Fruit fly (Drosophila melanogaster) Kc167 (cell line): ENCODE measurements around the gene SLIRP2.

ENCODE experiments used
- Myc ChIP-seq: fragments of >200 bp; optimal IDR thresholded peaks from 2 replicates; lab custom pipeline; 2017; ENCODE audit warnings: missing external identifiers
- Sin3A ChIP-seq: fragments of >200 bp; optimal IDR thresholded peaks from 2 replicates; lab custom pipeline; 2018; ENCODE audit warnings: missing external identifiers
- h ChIP-seq: fragments of >200 bp; optimal IDR thresholded peaks from 3 replicates; lab custom pipeline; 2018; ENCODE audit warnings: missing external identifiers
- insv ChIP-seq: fragments of >200 bp; optimal IDR thresholded peaks from 3 replicates; lab custom pipeline; 2018; ENCODE audit warnings: missing external identifiers
- psq ChIP-seq: fragments of >200 bp; optimal IDR thresholded peaks from 2 replicates; lab custom pipeline; 2017; ENCODE audit warnings: missing external identifiers
- ttk ChIP-seq: sonication (Bioruptor generic); optimal IDR thresholded peaks from 2 replicates; lab custom pipeline; 2017; ENCODE audit warnings: missing external identifiers

SLIRP2 gene

DNA sequence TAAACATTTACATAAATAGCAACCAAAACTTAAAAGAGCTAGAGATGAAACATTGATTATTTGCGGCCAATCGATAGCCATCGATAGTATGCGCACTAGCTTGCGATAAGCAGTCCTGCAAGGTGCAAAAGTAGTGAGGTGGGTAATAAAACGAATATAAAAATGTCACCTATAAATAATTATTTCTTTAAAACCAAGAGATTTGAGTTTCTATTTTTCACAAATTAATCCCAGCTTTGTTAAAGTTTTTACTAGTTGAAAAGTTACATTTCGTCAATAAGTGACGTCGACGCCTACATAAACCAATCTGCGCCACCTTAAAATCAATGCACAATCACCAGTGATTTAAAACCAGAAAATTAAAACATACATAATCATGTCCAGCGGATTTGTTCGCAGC lies at the start of gene SLIRP2, which contains the start of gene Mkk4:
SLIRP2 (plus strand) TSS at position 344 of the 400 bp plus-strand sequence.
Mkk4 (minus strand) TSS at position 56 of the 400 bp plus-strand sequence.
- TF ChIP-seq Sin3A (lab: Kevin White, UChicago) (no peak), psq (lab: Kevin White, UChicago) (no peak), Myc (no peak), h (lab: Kevin White, UChicago) (no peak), ttk (lab: Kevin White, UChicago) (no peak), insv (lab: Kevin White, UChicago) (no peak)

DNA sequence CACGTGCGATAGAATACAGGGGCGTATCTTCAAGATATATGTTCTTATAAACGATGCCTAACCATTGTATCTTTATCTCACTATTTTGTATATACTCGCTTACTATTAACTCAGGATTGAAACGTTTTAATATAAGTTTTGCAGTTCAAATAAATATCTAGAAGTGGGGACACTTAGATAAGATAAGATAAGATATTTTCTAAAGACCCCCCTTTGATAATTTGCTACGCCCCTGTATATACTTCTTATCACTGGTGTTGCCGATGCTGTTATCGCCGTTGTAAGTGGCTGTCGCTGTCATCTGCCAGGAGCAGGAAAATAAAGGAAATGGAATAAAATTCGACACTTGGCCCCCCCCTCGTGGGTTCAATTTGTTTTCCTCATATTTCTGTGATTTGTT lies 34.7 kb upstream of the SLIRP2 start:
- TF ChIP-seq Sin3A (lab: Kevin White, UChicago): no peak
- no peak for TF ChIP-seq Myc
- no peak for TF ChIP-seq psq (lab: Kevin White, UChicago)
- TF ChIP-seq insv (lab: Kevin White, UChicago): no peak
- no peak for TF ChIP-seq h (lab: Kevin White, UChicago)
- TF ChIP-seq ttk (lab: Kevin White, UChicago): no peak

DNA sequence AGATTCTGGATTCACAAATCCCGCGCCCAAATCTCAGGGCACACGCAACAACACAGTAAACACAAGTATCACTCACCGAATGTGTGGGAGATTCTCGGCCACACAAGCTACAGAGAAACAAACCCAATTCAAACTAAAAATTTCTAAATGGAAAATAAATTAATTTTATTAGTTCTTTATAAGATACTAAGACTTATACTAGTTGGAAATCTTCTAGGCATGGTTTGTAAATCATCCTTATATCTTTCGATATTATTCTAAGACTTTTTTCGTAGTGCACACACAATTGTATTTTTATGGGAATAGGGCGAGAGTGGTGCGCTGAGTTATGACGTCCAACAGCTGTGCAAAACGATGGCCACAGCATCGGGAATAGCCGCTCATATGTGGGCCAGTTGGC lies 31.8 kb upstream of the SLIRP2 start:
- TF ChIP-seq insv (lab: Kevin White, UChicago): no peak
- no peak for TF ChIP-seq h (lab: Kevin White, UChicago)
- no peak for TF ChIP-seq Myc
- TF ChIP-seq psq (lab: Kevin White, UChicago): no peak
- TF ChIP-seq ttk (lab: Kevin White, UChicago): no peak
- TF ChIP-seq Sin3A (lab: Kevin White, UChicago): no peak

DNA sequence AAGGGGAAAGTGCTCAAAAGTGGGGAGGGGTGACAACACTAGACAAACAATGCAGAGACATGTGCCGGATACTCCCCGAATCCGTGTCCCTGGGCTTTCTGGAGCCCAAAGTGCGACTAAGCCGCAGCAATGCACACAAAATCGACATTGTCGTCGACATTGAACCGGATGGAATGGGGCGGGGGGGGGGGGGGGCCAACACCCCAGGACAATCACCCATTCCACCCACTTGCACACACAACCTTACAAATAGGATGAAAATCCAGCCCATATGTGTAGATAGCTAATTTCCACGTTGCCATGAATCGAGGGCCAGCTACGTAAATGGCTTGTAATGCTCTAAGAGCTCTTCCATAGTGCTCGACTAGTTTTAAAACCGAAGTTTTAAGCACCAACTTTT lies 30.1 kb upstream of the SLIRP2 start:
- TF ChIP-seq Sin3A (lab: Kevin White, UChicago) (no peak), psq (lab: Kevin White, UChicago) (no peak), insv (lab: Kevin White, UChicago) (no peak), Myc (no peak), h (lab: Kevin White, UChicago) (no peak), ttk (lab: Kevin White, UChicago) (no peak)

DNA sequence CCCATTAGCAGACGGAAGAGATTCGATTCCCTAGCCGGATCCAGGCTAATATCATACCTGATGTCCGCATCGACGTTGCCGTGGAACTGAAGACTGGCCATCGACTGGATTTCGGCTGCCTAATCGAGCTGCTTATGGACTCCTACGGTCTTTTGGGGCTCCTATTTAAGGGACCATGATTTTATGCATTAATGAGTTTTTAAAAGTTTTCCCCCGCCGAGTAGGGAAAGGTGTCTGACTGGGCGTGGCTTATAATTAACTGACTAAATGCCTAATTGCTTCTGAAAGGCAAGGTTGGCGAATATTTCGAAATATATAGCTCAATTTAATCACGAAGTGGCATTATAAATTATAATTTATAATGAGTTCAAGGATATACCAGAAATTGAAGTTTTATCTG lies 15.1 kb upstream of the SLIRP2 start, which contains the start of gene Or85e:
Or85e (minus strand) TSS at position 101 of the 400 bp plus-strand sequence.
- no peak for TF ChIP-seq h (lab: Kevin White, UChicago)
- no peak for TF ChIP-seq psq (lab: Kevin White, UChicago)
- TF ChIP-seq Myc: no peak
- no peak for TF ChIP-seq insv (lab: Kevin White, UChicago)
- no peak for TF ChIP-seq ttk (lab: Kevin White, UChicago)
- no peak for TF ChIP-seq Sin3A (lab: Kevin White, UChicago)

DNA sequence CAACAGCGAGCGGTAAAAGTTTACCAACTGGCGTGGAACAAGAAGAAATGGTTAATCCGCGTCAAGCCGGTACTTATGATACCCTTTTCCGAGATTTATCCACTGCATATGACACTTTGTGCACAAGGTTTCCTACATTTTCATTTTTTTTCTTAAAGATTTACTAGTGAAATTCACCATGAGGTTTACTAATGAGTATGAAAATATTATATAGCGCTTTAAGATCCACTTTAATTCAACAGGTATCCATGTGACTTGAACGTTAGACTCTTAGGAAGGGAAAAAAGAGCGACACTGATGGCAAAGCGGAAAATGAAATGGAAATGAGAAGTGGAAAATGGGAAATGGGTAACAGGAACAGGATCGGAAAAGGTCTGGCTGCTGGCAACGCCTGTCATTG lies 12.3 kb upstream of the SLIRP2 start:
- TF ChIP-seq ttk (lab: Kevin White, UChicago) (no peak), Myc (no peak), insv (lab: Kevin White, UChicago) (no peak), Sin3A (lab: Kevin White, UChicago) (no peak), psq (lab: Kevin White, UChicago) (no peak), h (lab: Kevin White, UChicago) (no peak)

DNA sequence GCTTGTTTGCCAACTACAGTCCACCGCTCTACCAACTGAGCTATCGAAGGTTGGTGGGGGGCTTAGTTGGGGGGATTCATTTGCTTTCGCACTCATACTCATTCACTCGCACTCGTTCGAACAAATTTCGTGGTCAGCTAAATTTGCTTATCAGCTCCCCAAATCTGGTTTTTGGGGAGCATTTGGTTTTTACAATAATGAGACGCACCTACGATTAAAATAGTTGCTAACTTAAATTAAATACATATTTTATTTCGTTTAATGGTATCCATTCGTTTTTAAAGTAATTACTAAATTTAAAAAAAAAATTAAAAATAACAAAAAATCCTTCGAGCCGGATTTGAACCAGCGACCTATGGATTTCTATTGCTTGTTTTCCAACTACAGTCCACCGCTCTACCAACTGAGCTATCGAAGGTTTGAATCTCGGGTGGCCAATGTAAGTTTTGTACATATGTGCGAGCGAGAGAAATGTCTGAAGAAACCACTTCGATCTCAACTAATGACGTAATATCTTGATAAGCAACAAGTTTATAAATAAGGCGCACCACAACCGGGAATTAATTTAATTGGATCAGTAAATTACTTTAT lies 8.4 kb upstream of the SLIRP2 start:
- no peak for TF ChIP-seq Sin3A (lab: Kevin White, UChicago)

DNA sequence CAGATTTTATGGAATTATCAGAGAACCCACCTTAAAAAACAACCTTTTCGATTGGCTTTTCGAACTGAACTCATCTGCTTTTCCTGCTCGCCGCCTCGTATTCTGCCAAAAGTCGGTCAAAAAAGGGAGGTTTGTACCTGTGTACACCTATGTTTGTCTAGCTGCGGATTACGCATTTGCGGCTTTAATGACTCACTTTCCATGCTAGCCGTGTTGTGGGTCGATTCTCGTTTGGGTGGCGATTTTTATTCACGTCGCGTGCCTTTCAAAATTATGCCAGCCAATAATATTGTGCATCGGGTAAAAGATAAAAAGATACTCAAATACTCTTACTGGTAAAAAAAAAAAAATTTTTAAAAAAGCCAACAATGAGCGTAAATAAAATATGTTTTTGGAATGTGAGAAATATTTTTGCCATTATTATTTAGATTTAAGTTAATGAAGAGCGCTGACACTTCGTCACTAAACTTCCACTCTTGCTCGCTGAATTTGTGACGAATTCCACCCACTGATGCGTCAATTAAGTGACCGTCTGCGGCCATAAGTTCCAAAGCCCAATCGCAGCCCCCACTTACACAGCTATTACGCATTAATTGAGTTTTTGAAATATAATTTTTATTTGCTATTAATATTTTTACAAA lies 5.2 kb upstream of the SLIRP2 start, which contains the start of gene Cyp313b1:
Cyp313b1 (minus strand) TSS at position 71 of the 641 bp plus-strand sequence.
- no peak for TF ChIP-seq Myc
- TF ChIP-seq Sin3A (lab: Kevin White, UChicago): no peak
- TF ChIP-seq ttk (lab: Kevin White, UChicago): no peak
- TF ChIP-seq psq (lab: Kevin White, UChicago): no peak
- TF ChIP-seq h (lab: Kevin White, UChicago): no peak
- no peak for TF ChIP-seq insv (lab: Kevin White, UChicago)

DNA sequence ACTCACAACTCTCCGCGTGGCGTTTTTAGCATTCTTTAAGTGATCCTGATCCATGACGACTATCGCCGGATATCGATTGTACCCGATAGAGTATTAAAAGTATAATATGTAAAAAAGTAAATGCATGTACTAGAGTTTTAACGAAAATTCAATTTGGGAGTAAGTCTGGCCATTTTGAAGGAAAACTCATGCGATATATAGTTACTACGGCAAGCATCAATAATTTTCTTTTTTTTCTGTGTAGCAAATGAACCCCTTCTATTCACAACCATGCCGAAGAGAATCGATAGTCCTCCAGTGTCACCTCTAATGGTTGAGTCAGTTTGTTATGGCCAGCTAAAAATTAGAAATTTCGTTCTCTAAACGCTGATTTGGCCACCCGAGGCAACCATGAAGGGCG lies 1.8 kb downstream of the SLIRP2 start, which contains the start of the genes Sys1 and Dhod:
Sys1 (plus strand) TSS at position 91 of the 400 bp plus-strand sequence.
Dhod (minus strand) TSS at position 186 of the 400 bp plus-strand sequence.
- TF ChIP-seq insv (lab: Kevin White, UChicago): no peak
- TF ChIP-seq Sin3A (lab: Kevin White, UChicago): no peak
- no peak for TF ChIP-seq h (lab: Kevin White, UChicago)
- no peak for TF ChIP-seq ttk (lab: Kevin White, UChicago)
- TF ChIP-seq Myc: no peak
- TF ChIP-seq psq (lab: Kevin White, UChicago): no peak

DNA sequence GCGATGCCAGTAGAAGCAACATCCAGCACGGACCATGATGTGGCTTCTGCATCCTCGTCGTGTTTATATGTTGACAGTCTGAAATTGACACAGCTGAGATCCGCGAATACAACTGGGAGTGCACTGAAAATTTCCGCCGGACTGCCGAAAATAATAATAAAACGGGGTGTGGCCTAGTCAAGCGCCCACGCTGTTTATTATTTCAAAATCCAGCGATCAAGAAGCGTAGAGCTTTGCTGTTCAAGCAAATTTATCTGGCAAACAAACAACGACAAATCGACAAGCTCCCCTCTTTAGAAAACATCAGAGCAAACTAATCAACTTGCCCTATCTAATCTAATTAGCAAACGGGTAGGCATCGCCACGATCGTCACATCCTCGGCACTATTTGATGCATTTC lies 3.2 kb downstream of the SLIRP2 start:
- TF ChIP-seq Sin3A (lab: Kevin White, UChicago) (no peak), h (lab: Kevin White, UChicago) (no peak), psq (lab: Kevin White, UChicago) (no peak), insv (lab: Kevin White, UChicago) (no peak), Myc (no peak), ttk (lab: Kevin White, UChicago) (no peak)

DNA sequence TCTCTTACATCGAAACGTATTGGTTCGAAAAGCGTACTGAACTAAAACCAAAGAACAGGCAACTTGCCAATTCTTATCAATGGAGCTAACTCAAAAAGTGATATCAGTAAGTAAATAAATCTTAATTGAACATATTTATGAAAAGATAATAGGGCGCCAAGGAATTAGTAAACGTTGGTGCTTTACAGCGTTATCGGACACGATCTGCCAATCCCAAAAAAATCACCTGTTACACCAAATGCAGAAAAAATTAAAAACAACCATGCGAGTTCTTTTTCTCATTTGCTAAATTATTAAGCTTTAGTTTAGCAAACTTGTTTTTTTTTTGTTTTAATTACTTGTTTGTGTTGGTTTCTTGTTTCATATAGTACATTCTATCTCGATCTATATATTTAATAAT lies 3.8 kb downstream of the SLIRP2 start, which contains the start of gene CG42489:
CG42489 (minus strand) TSS at position 101 of the 400 bp plus-strand sequence.
- no peak for TF ChIP-seq Sin3A (lab: Kevin White, UChicago)
- TF ChIP-seq ttk (lab: Kevin White, UChicago): no peak
- TF ChIP-seq h (lab: Kevin White, UChicago): no peak
- TF ChIP-seq Myc: no peak

DNA sequence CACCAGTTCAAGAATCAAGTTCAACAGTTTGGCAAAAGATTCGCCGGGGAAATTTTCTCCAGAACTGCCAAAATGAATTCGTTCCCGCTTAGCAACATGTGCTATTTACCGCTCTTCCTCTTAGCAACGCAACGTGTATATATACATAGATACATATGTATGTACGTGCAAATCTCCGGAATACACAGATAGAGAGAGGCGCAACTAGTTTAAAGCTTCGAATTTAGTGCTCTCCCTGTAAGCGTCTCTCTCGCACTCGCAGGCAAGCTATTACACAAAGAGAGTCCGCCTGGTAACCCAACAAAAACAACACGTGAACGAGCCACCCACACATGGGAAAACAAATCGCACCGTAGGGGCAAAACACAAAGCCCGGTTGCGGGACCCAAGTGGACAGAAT lies 7.8 kb downstream of the SLIRP2 start:
- TF ChIP-seq psq (lab: Kevin White, UChicago) (no peak), h (lab: Kevin White, UChicago) (no peak), Sin3A (lab: Kevin White, UChicago) (no peak), insv (lab: Kevin White, UChicago) (no peak), Myc (no peak), ttk (lab: Kevin White, UChicago) (no peak)
